Worm (Caenorhabditis elegans): ENCODE data around the gene C17E7.12.

- TF ChIP-seq W03F9.2 (tag; optimal IDR thresholded peaks at IDR 0.05) (no peak), him-1 (tag; optimal IDR thresholded peaks at IDR 0.05) (no peak)
These were observed 7.3 kb downstream of the C17E7.12 start for ce11 chrV:3884550-3884949.
